Worm (Caenorhabditis elegans) whole organism, late embryonic: ENCODE data around the gene T14B4.3.

ENCODE experiments used
- C08G9.2 ChIP-seq: sonication (generic microtip); optimal IDR thresholded peaks from 2 replicates; lab custom pipeline; 2016; ENCODE audit warnings: mild to moderate bottlenecking, missing genetic modification characterization, moderate library complexity, missing compliant biosample characterization
- ceh-31 ChIP-seq: sonication (generic microtip); optimal IDR thresholded peaks from 2 replicates; lab custom pipeline; 2016; ENCODE audit warnings: missing genetic modification characterization, missing compliant biosample characterization
- ceh-45 ChIP-seq: fragments of 200-800 bp; sonication (Bioruptor generic); IDR thresholded peaks from 2 replicates; pipeline ENCODE4 v1.3.6; 2022; ENCODE audit warnings: missing genetic modification reagents, missing genetic modification characterization, missing compliant biosample characterization
- fkh-10 ChIP-seq: fragments of 150-350 bp; optimal IDR thresholded peaks from 2 replicates; lab custom pipeline; 2014; ENCODE audit warnings: missing biosample characterization, missing genetic modification reagents, missing genetic modification characterization
- mec-3 ChIP-seq: sonication (generic microtip); optimal IDR thresholded peaks from 2 replicates; lab custom pipeline; 2016; ENCODE audit warnings: borderline replicate concordance, missing genetic modification characterization, missing compliant biosample characterization
- nhr-11 ChIP-seq: fragments of 150-350 bp; optimal IDR thresholded peaks from 2 replicates; lab custom pipeline; 2014; ENCODE audit warnings: missing biosample characterization, missing genetic modification characterization
- sdc-2 ChIP-seq: sonication (generic microtip); optimal IDR thresholded peaks from 2 replicates; lab custom pipeline; 2016; ENCODE audit warnings: missing genotype, missing genetic modification characterization, missing compliant biosample characterization
- sox-4 ChIP-seq: sonication (generic microtip); optimal IDR thresholded peaks from 2 replicates; lab custom pipeline; 2017; ENCODE audit warnings: mild to moderate bottlenecking, missing genetic modification characterization, inconsistent platforms, missing compliant biosample characterization

DNA sequence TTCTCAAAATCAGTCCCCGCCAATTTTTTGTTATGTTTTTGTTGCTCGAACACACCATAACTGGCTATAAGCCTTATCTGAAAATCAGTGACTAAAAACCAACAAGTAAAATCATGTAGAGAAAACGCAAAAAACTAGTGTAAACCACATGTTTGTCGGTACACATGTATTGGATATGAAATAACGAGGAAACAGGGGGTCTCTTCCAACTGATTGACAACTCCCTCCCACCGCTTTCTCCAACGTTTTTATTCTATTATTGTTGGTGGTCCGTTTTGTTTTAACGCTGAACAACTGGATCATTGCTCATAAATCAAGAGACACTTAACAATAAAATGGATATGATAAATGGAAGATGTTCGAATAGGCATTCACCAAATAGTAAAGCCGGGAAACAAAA lies 7.9 kb upstream of the T14B4.3 start:
- TF ChIP-seq ceh-45 (GFP tag; lab: Robert Waterston, UW), result no peak
- no peak for TF ChIP-seq C08G9.2 (tag; lab: Kevin White, UChicago)
- TF ChIP-seq ceh-31 (tag; lab: Kevin White, UChicago), result no peak
- TF ChIP-seq sox-4, result no peak
- TF ChIP-seq mec-3, result no peak
- TF ChIP-seq fkh-10, result no peak
- no peak for TF ChIP-seq sdc-2 (tag; lab: Kevin White, UChicago)
- no peak for TF ChIP-seq nhr-11
